Fruit fly (Drosophila melanogaster) Kc167 (cell line): ENCODE data around the gene CG17375.

Experiments used
- Myc ChIP-seq: fragments of >200 bp; optimal IDR thresholded peaks from 2 replicates; lab custom pipeline; 2017; ENCODE audit warnings: missing external identifiers
- Sin3A ChIP-seq: fragments of >200 bp; optimal IDR thresholded peaks from 2 replicates; lab custom pipeline; 2018; ENCODE audit warnings: missing external identifiers
- insv ChIP-seq: fragments of >200 bp; optimal IDR thresholded peaks from 3 replicates; lab custom pipeline; 2018; ENCODE audit warnings: missing external identifiers
- psq ChIP-seq: fragments of >200 bp; optimal IDR thresholded peaks from 2 replicates; lab custom pipeline; 2017; ENCODE audit warnings: missing external identifiers
- ttk ChIP-seq: sonication (Bioruptor generic); optimal IDR thresholded peaks from 2 replicates; lab custom pipeline; 2017; ENCODE audit warnings: missing external identifiers

DNA sequence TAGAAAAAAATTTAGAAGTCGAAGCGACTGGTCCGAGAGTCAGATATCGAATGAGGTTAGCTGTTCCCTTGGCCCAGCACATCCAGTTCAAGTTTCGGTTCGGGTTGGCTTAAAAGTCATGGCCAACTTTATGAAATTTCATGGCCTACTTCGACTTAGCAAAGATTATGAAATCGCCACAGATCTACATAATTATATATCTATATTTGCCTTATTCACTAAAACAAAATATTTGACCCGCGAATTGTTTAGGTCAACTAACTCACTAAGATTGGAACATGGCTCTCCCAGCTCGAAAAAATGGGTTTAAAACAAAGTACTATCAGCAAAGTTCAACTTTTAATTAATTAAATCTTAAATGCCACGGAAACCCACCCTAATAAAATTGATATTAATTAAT, 4.8 kb downstream of the CG17375 start, which contains the start of gene CG17376:
- TF ChIP-seq Sin3A (lab: Kevin White, UChicago) (no peak), insv (no peak), ttk (no peak), psq (lab: Kevin White, UChicago) (no peak), Myc (no peak)
